Worm (Caenorhabditis elegans) whole organism, L4/young adult: Measurements from ENCODE around the gene spig-5.
"Not testable (repeated sequence)": the region's sequence is repeated elsewhere in the genome, so short reads cannot be mapped to it uniquely, and the experiment has no call there.

Source experiments
- W03F9.2 ChIP-seq: fragments of 150-350 bp; optimal IDR thresholded peaks from 2 replicates; lab custom pipeline; 2014; ENCODE audit warnings: missing biosample characterization, missing genetic modification characterization
- dao-5 ChIP-seq: sonication (generic microtip); optimal IDR thresholded peaks from 2 replicates; lab custom pipeline; 2016; ENCODE audit warnings: missing genotype, missing genetic modification characterization, moderate library complexity, missing compliant biosample characterization
- him-1 ChIP-seq: sonication (generic microtip); optimal IDR thresholded peaks from 2 replicates; lab custom pipeline; 2016; ENCODE audit warnings: missing genotype, missing genetic modification reagents, missing genetic modification characterization, missing compliant biosample characterization

Gene spig-5

ce11 chrV:14308164-14308563, at the start of gene spig-5:
Gene spig-5 (plus strand): TSS chrV:14308464.
- not testable (repeated sequence) for TF ChIP-seq dao-5; W03F9.2; him-1 (tag; lab: Kevin White, UChicago)

DNA sequence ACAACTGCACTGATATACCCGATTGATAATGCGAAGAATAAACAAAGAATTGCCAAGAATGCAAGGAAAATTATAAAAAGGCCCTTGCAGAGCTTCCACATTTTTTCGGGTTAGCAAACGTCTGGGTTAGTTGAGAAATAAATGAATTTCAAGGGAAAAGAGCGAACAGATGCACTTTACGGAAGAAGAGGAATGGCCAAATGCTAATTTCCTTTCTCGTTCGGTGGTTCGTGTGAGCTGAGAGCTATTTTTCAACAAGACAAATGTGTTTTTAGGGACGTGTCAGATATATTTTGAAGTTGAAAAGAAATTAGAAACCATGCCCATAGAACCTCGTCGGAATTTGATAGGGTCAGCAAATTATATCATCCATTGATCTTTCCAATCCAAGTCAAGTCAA, 47.4 kb upstream of the spig-5 start, which contains the start of gene F40G12.2:
F40G12.2 (minus strand) TSS at position 101 of the 400 bp plus-strand sequence.
- TF ChIP-seq dao-5 = no peak
- TF ChIP-seq him-1 (tag; lab: Kevin White, UChicago) = no peak
- no peak for TF ChIP-seq W03F9.2

ce11 chrV:14267326-14267942, 40.8 kb upstream of the spig-5 start:
- TF ChIP-seq dao-5 (no peak), him-1 (tag; lab: Kevin White, UChicago) (no peak), W03F9.2 (no peak)

ce11 chrV:14268616-14269015, 39.6 kb upstream of the spig-5 start, which contains the start of gene F40G12.4:
Gene F40G12.4 (minus strand): TSS chrV:14268716.
- TF ChIP-seq him-1 (tag; lab: Kevin White, UChicago) (no peak), W03F9.2 (no peak), dao-5 (no peak)

DNA sequence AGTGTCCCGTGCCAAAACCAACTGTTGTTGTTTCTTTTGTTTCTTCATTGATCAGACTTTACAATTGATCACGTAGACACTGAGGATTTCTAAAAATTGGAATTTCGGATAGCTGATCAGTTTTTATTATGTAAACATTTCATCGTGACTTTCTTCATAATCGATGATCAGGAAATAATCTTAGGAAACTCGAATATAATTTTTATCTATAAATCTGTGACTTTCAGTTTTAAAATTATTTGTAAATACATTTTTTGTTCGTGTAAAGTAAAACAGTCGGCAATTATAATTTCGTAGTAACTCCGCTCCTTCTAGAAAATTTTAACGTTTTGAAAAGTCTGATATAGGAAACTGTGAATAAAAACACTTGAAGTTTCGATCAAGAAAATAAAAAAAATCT, 37.5 kb upstream of the spig-5 start, which contains the start of gene F40G12.5:
F40G12.5 (minus strand) TSS at position 101 of the 400 bp plus-strand sequence.
- no peak for TF ChIP-seq him-1 (tag; lab: Kevin White, UChicago)
- TF ChIP-seq dao-5 = no peak
- TF ChIP-seq W03F9.2 = no peak

DNA sequence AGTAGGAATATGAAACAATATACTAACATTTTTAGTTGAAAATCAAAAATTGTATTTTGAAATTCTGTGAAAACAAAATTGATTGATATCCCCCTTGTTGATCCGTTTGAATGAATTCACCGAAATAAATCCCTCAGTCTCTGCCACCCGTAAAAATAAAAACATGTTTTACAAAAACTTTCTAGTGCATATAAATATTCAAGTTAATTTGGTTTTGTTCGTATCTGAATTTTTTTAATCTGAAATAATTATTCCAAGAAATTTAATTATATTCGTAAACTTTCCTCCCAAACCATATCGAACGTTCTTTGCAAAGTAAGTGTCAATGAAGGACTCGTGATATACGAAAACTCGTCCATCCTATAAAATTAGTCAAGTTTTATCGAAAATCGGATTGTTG, 35.2 kb upstream of the spig-5 start, which contains the start of gene F40G12.6:
F40G12.6 (minus strand) TSS at position 101 of the 400 bp plus-strand sequence.
- no peak for TF ChIP-seq W03F9.2
- TF ChIP-seq dao-5 = no peak
- no peak for TF ChIP-seq him-1 (tag; lab: Kevin White, UChicago)

ce11 chrV:14274268-14274667, 34.0 kb upstream of the spig-5 start, which contains the start of gene F40G12.7:
Gene F40G12.7 (plus strand): TSS chrV:14274568.
- TF ChIP-seq W03F9.2; dao-5; him-1 (tag; lab: Kevin White, UChicago): not testable (repeated sequence)

DNA sequence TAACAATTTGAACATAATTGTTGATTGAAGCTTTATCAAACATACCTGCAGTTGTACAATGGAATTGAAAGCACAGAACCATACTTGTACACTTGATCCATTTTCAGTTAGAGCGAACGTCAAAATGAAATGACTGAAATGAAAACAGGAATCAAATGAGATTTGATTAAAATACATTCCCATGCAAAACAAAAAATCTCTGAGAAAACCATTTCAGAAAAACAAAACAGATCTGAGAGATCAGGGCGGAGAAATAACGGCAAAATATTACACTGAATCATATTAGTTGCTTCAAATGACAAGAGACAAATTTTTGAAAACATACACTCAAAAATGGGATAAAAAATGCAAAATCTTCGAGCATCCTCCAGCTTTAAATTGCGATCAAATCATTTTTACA, 28.5 kb upstream of the spig-5 start, which contains the start of gene srt-33:
srt-33 (minus strand) TSS at position 101 of the 400 bp plus-strand sequence.
- TF ChIP-seq W03F9.2 = no peak
- TF ChIP-seq him-1 (tag; lab: Kevin White, UChicago) = no peak
- TF ChIP-seq dao-5 = no peak

DNA sequence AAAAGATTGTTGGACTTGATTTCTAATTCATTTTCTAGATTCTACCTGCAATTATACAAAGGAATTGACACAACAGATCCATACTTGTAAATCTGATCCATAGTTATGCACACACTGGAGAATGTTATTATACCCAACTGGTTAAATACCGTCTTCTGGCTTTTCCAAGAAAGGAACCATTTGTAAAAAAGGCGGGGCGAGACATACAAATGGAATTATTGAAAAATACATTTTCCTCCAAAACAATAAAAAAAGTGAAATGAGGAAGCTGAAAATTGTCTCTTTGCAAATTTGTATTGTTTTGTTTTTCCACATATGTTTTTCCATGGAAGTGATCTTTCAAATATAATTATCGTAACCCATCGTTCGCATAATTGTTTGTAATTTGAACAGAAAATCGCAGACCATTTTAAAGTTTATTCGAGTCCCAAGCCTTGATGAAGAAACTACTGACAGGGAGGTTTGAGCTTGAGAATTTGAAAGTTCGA, 26.0 kb upstream of the spig-5 start, which contains the start of the genes srt-74 and F40G12.9:
srt-74 (minus strand) TSS at position 101 of the 488 bp plus-strand sequence.
F40G12.9 (plus strand) TSS at position 438 of the 488 bp plus-strand sequence.
- no peak for TF ChIP-seq him-1 (tag; lab: Kevin White, UChicago)
- TF ChIP-seq W03F9.2 = no peak
- no peak for TF ChIP-seq dao-5

ce11 chrV:14283241-14283640, 25.0 kb upstream of the spig-5 start, which contains the start of gene F40G12.10:
Gene F40G12.10 (plus strand): TSS chrV:14283541.
- TF ChIP-seq him-1 (tag; lab: Kevin White, UChicago) (no peak), dao-5 (no peak), W03F9.2 (no peak)

DNA sequence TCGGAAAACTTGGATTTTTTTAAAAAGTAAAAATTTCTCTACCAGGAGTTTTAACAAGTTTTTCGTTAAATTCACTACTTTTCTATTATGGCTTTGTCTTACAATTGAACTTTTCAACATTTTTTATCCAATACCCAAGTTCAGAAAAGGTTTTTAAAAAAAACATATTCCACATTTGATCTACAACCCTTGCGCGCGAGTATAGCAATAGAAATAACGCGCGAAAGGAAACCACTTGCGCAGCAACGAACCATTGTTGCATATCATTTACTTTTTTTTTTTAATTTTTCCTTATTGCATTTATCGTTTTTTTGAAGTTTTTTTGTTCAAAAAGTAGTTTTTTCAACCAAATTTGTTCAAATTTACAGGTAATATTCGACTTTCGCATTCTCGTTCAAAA, 22.5 kb upstream of the spig-5 start, which contains the start of gene F40G12.11:
F40G12.11 (plus strand) TSS at position 369 of the 400 bp plus-strand sequence.
- TF ChIP-seq W03F9.2 (no peak), dao-5 (no peak), him-1 (tag; lab: Kevin White, UChicago) (no peak)

ce11 chrV:14289363-14289762, 18.9 kb upstream of the spig-5 start, which contains the start of gene F14D7.1:
Gene F14D7.1 (minus strand): TSS chrV:14289463.
- TF ChIP-seq W03F9.2 = no peak
- TF ChIP-seq dao-5 = no peak
- no peak for TF ChIP-seq him-1 (tag; lab: Kevin White, UChicago)

DNA sequence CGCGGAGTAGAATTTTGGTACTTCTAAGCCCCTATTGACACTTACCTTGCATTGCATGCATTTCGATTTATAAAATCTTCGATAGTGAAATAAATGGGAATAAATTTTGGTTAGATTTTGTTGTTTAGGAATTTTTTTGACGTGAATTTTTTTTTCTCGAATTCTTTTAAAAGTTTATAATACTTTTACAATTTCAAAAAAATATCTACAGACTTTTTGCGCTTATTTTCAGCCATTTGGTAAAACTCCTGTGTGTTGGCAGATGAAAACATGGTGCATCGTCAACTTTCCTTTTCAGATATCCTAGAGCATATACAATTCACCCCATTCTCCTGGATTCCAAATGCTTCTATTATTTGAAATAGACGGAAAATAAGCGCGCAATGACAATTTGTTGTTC, 17.6 kb upstream of the spig-5 start, which contains the start of gene F14D7.18:
F14D7.18 (minus strand) TSS at position 101 of the 400 bp plus-strand sequence.
- TF ChIP-seq W03F9.2 = no peak
- no peak for TF ChIP-seq him-1 (tag; lab: Kevin White, UChicago)

- TF ChIP-seq dao-5 = no peak
- TF ChIP-seq W03F9.2 = no peak
These were observed 14.5 kb upstream of the spig-5 start, which contains the start of gene F14D7.2 for ce11 chrV:14293667-14294194. Gene F14D7.2 (minus strand): TSS chrV:14293717.
